Worm (Caenorhabditis elegans): Measurements from ENCODE around the gene nrx-1.

- TF ChIP-seq aly-2 (tag; optimal IDR thresholded peaks at IDR 0.05) (no peak), skn-1 (tag; optimal IDR thresholded peaks at IDR 0.05) (no peak), mml-1 (tag; optimal IDR thresholded peaks at IDR 0.05) (no peak), ama-1 (optimal IDR thresholded peaks at IDR 0.05) (no peak), ceh-82 (tag; optimal IDR thresholded peaks at IDR 0.05) (no peak), nhr-25 (tag; optimal IDR thresholded peaks at IDR 0.05) (no peak), fkh-10 (GFP tag; optimal IDR thresholded peaks at IDR 0.05) (no peak), nfya-1 (tag; optimal IDR thresholded peaks at IDR 0.05; ENCODE audit: insufficient read depth) (no peak)
Measured at ce11 chrV:10804374-10804773, 20.4 kb upstream of the nrx-1 start, which contains the start of gene secs-1.
